Worm (Caenorhabditis elegans) whole organism, L2 larva: ENCODE measurements around the gene R05G6.9.

Source experiments
- C34F6.9 ChIP-seq: fragments of 150-350 bp; optimal IDR thresholded peaks from 2 replicates; lab custom pipeline; 2014; ENCODE audit warnings: missing biosample characterization, missing genetic modification characterization
- F13H6.1 ChIP-seq: sonication (generic microtip); optimal IDR thresholded peaks from 2 replicates; lab custom pipeline; 2016; ENCODE audit warnings: missing genetic modification characterization, missing compliant biosample characterization
- R02D3.7 ChIP-seq: fragments of 150-350 bp; optimal IDR thresholded peaks from 2 replicates; lab custom pipeline; 2014; ENCODE audit warnings: missing biosample characterization, missing genetic modification characterization
- Y55F3AM.14 ChIP-seq: fragments of 200-800 bp; sonication (Bioruptor generic); optimal IDR thresholded peaks from 2 replicates; lab custom pipeline; 2018; ENCODE audit warnings: mild to moderate bottlenecking, missing genetic modification characterization, missing compliant biosample characterization
- ZK546.5 ChIP-seq: sonication (generic microtip); optimal IDR thresholded peaks from 2 replicates; lab custom pipeline; 2017; ENCODE audit warnings: missing biosample characterization, missing genetic modification characterization
- alr-1 ChIP-seq: fragments of 150-350 bp; optimal IDR thresholded peaks from 2 replicates; lab custom pipeline; 2014; ENCODE audit warnings: missing biosample characterization, missing genetic modification characterization
- aly-2 ChIP-seq: fragments of 150-350 bp; optimal IDR thresholded peaks from 2 replicates; lab custom pipeline; 2014; ENCODE audit warnings: missing biosample characterization, missing genetic modification characterization
- ama-1 ChIP-seq: fragments of 150-350 bp; optimal IDR thresholded peaks from 2 replicates; lab custom pipeline; 2018; ENCODE audit warnings: inconsistent platforms
- blmp-1 ChIP-seq: sonication (generic microtip); optimal IDR thresholded peaks from 2 replicates; lab custom pipeline; 2017; ENCODE audit warnings: missing genetic modification characterization, mild to moderate bottlenecking, missing compliant biosample characterization, antibody characterized with exemption, moderate library complexity; ENCODE audit not compliant: insufficient read depth
- ceh-16 ChIP-seq: fragments of 150-350 bp; optimal IDR thresholded peaks from 2 replicates; lab custom pipeline; 2014; ENCODE audit warnings: missing biosample characterization, missing genetic modification characterization
- ceh-82 ChIP-seq: fragments of 150-350 bp; optimal IDR thresholded peaks from 2 replicates; lab custom pipeline; 2014; ENCODE audit warnings: missing biosample characterization, missing genetic modification characterization
- crh-2 ChIP-seq: sonication (generic microtip); optimal IDR thresholded peaks from 2 replicates; lab custom pipeline; 2017; ENCODE audit warnings: missing biosample characterization, missing genetic modification characterization
- dmd-4 ChIP-seq: sonication (generic microtip); optimal IDR thresholded peaks from 2 replicates; lab custom pipeline; 2017; ENCODE audit warnings: missing biosample characterization, missing genetic modification characterization
- egl-27 ChIP-seq: sonication (generic microtip); optimal IDR thresholded peaks from 3 replicates; lab custom pipeline; 2017; ENCODE audit warnings: missing biosample characterization, missing genetic modification reagents, missing genetic modification characterization
- elt-1 ChIP-seq: fragments of 150-350 bp; optimal IDR thresholded peaks from 2 replicates; lab custom pipeline; 2014; ENCODE audit warnings: missing biosample characterization, missing genetic modification characterization
- elt-3 ChIP-seq: sonication (generic microtip); optimal IDR thresholded peaks from 2 replicates; lab custom pipeline; 2017; ENCODE audit warnings: missing biosample characterization, missing genetic modification characterization
- fos-1 ChIP-seq: fragments of 150-350 bp; optimal IDR thresholded peaks from 2 replicates; lab custom pipeline; 2014; ENCODE audit warnings: missing biosample characterization, missing genetic modification characterization
- gmeb-1 ChIP-seq: fragments of 150-350 bp; optimal IDR thresholded peaks from 2 replicates; lab custom pipeline; 2014; ENCODE audit warnings: missing biosample characterization, missing genetic modification characterization
- lin-11 ChIP-seq: fragments of 150-350 bp; sonication (generic microtip); optimal IDR thresholded peaks from 2 replicates; lab custom pipeline; 2014; ENCODE audit warnings: missing biosample characterization, missing genetic modification characterization, inconsistent platforms, mixed read lengths
- lin-13 ChIP-seq: fragments of 150-350 bp; optimal IDR thresholded peaks from 2 replicates; lab custom pipeline; 2014; ENCODE audit warnings: missing biosample characterization, missing genetic modification reagents, missing genetic modification characterization
- lin-39 ChIP-seq: fragments of 150-350 bp; optimal IDR thresholded peaks from 2 replicates; lab custom pipeline; 2014; ENCODE audit warnings: missing biosample characterization, missing genetic modification reagents, missing genetic modification characterization
- lsy-2 ChIP-seq, 2 experiments: fragments of 150-350 bp in 1 of 2; sonication (generic microtip) in 1 of 2; optimal IDR thresholded peaks; 2 replicates each; lab custom pipeline; 2014 to 2017; ENCODE audit warnings: missing biosample characterization in 2 of 2, missing genetic modification characterization in 2 of 2
- mab-5 ChIP-seq: fragments of 150-350 bp; optimal IDR thresholded peaks from 2 replicates; lab custom pipeline; 2014; ENCODE audit warnings: missing biosample characterization, missing genetic modification characterization
- mbf-1 ChIP-seq: sonication (generic microtip); optimal IDR thresholded peaks from 2 replicates; lab custom pipeline; 2017; ENCODE audit warnings: missing biosample characterization, missing genetic modification characterization
- mdl-1 ChIP-seq, 2 experiments: fragments of 150-350 bp in 1 of 2; sonication (generic microtip) in 1 of 2; optimal IDR thresholded peaks; 2 replicates each; lab custom pipeline; 2017; ENCODE audit warnings: missing biosample characterization in 2 of 2, missing genetic modification characterization in 2 of 2
- nhr-10 ChIP-seq: sonication (generic microtip); optimal IDR thresholded peaks from 2 replicates; lab custom pipeline; 2017; ENCODE audit warnings: missing biosample characterization, missing genetic modification characterization
- nhr-11 ChIP-seq: fragments of 150-350 bp; optimal IDR thresholded peaks from 2 replicates; lab custom pipeline; 2014; ENCODE audit warnings: missing biosample characterization, missing genetic modification characterization
- nhr-12 ChIP-seq: fragments of 150-350 bp; optimal IDR thresholded peaks from 2 replicates; lab custom pipeline; 2014; ENCODE audit warnings: missing biosample characterization, missing genetic modification characterization
- nhr-129 ChIP-seq: fragments of 150-350 bp; optimal IDR thresholded peaks from 2 replicates; lab custom pipeline; 2014; ENCODE audit warnings: missing biosample characterization, missing genetic modification characterization
- nhr-21 ChIP-seq: fragments of 150-350 bp; optimal IDR thresholded peaks from 2 replicates; lab custom pipeline; 2014; ENCODE audit warnings: missing biosample characterization, missing genetic modification characterization
- nhr-23 ChIP-seq: fragments of 150-350 bp; optimal IDR thresholded peaks from 2 replicates; lab custom pipeline; 2014; ENCODE audit warnings: missing biosample characterization, missing genetic modification reagents, missing genetic modification characterization
- nhr-237 ChIP-seq: fragments of 150-350 bp; optimal IDR thresholded peaks from 2 replicates; lab custom pipeline; 2014; ENCODE audit warnings: missing biosample characterization, missing genetic modification characterization
- nhr-25 ChIP-seq: fragments of 150-350 bp; sonication (generic microtip); optimal IDR thresholded peaks from 3 replicates; lab custom pipeline; 2014; ENCODE audit warnings: missing biosample characterization, missing genetic modification characterization
- nhr-6 ChIP-seq: fragments of 150-350 bp; optimal IDR thresholded peaks from 2 replicates; lab custom pipeline; 2014; ENCODE audit warnings: missing biosample characterization, missing genetic modification characterization
- nhr-77 ChIP-seq: fragments of 150-350 bp; optimal IDR thresholded peaks from 2 replicates; lab custom pipeline; 2014; ENCODE audit warnings: missing biosample characterization, missing genetic modification characterization
- peb-1 ChIP-seq: fragments of 150-350 bp; optimal IDR thresholded peaks from 2 replicates; lab custom pipeline; 2014; ENCODE audit warnings: missing biosample characterization, missing genetic modification characterization
- sem-4 ChIP-seq: fragments of 150-350 bp; optimal IDR thresholded peaks from 2 replicates; lab custom pipeline; 2014; ENCODE audit warnings: missing biosample characterization, missing genetic modification reagents, missing genetic modification characterization
- skn-1 ChIP-seq: sonication (generic microtip); optimal IDR thresholded peaks from 2 replicates; lab custom pipeline; 2017; ENCODE audit warnings: missing biosample characterization, missing genetic modification characterization
- sma-3 ChIP-seq: sonication (generic microtip); optimal IDR thresholded peaks from 2 replicates; lab custom pipeline; 2016; ENCODE audit warnings: missing genetic modification reagents, missing genetic modification characterization, missing compliant biosample characterization
- sma-9 ChIP-seq, 2 experiments: fragments of 150-350 bp in 1 of 2; sonication (generic microtip) in 1 of 2; optimal IDR thresholded peaks; 2 replicates each; lab custom pipeline; 2014 to 2016; ENCODE audit warnings: missing genetic modification characterization in 2 of 2, mild to moderate bottlenecking in 1 of 2, missing biosample characterization in 1 of 2, missing compliant biosample characterization in 1 of 2, missing genetic modification reagents in 1 of 2, moderate library complexity in 1 of 2
- snpc-4 ChIP-seq: fragments of 150-350 bp; optimal IDR thresholded peaks from 2 replicates; lab custom pipeline; 2014; ENCODE audit warnings: missing biosample characterization, missing genetic modification characterization
- unc-39 ChIP-seq: fragments of 150-350 bp; optimal IDR thresholded peaks from 2 replicates; lab custom pipeline; 2014; ENCODE audit warnings: missing biosample characterization, missing genetic modification characterization
- unc-55 ChIP-seq: fragments of 150-350 bp; sonication (generic microtip); optimal IDR thresholded peaks from 3 replicates; lab custom pipeline; 2014; ENCODE audit warnings: missing biosample characterization, missing genetic modification reagents, missing genetic modification characterization
- unc-62 ChIP-seq: fragments of 150-350 bp; optimal IDR thresholded peaks from 2 replicates; lab custom pipeline; 2014; ENCODE audit warnings: missing biosample characterization, missing genetic modification reagents, missing genetic modification characterization
- zag-1 ChIP-seq: fragments of 150-350 bp; optimal IDR thresholded peaks from 2 replicates; lab custom pipeline; 2014; ENCODE audit warnings: missing biosample characterization, missing genetic modification characterization
- ztf-1 ChIP-seq: fragments of 200-800 bp; sonication (Bioruptor generic); conservative IDR thresholded peaks from 2 replicates; pipeline ENCODE4 v1.3.6; 2022; ENCODE audit warnings: missing genetic modification characterization, missing compliant biosample characterization
- ztf-11 ChIP-seq: sonication (generic microtip); optimal IDR thresholded peaks from 2 replicates; lab custom pipeline; 2017; ENCODE audit warnings: missing biosample characterization, missing genetic modification characterization
- ztf-4 ChIP-seq: fragments of 150-350 bp; optimal IDR thresholded peaks from 2 replicates; lab custom pipeline; 2014; ENCODE audit warnings: missing biosample characterization, missing genetic modification characterization

R05G6.9 gene

ce11 chrIV:7510829-7511228 lies 5.2 kb downstream of the R05G6.9 start:
- TF ChIP-seq unc-55 (GFP tag; lab: Kevin White, UChicago) (no peak), lin-13 (GFP tag; lab: Kevin White, UChicago) (no peak), crh-2 (tag; lab: Kevin White, UChicago) (no peak), C34F6.9 (no peak), zag-1 (tag; lab: Kevin White, UChicago) (no peak), sem-4 (tag; lab: Kevin White, UChicago) (no peak), F13H6.1 (tag; lab: Kevin White, UChicago) (no peak), mab-5 (tag; lab: Kevin White, UChicago) (no peak)

- TF ChIP-seq unc-39 (tag; lab: Kevin White, UChicago) (no peak), lsy-2 (tag; optimal IDR thresholded peaks at IDR 0.05; lab: Kevin White, UChicago) (peak in 1 of 2 experiments; percentile 87)
Observed at ce11 chrIV:7508850-7509249, 7.2 kb downstream of the R05G6.9 start.

- TF ChIP-seq nhr-12 (tag; lab: Kevin White, UChicago) (no peak), unc-39 (tag; lab: Kevin White, UChicago) (no peak), mab-5 (tag; lab: Kevin White, UChicago) (no peak), egl-27 (tag; lab: Kevin White, UChicago) (peak; percentile 42), dmd-4 (tag; lab: Kevin White, UChicago) (no peak), gmeb-1 (tag; lab: Kevin White, UChicago) (peak; percentile 89), lsy-2 (tag; optimal IDR thresholded peaks at IDR 0.05; lab: Kevin White, UChicago) (peak; percentile 49 to 86), F13H6.1 (tag; lab: Kevin White, UChicago) (peak; percentile 81), lin-39 (tag; lab: Kevin White, UChicago) (no peak), ceh-16 (tag; lab: Kevin White, UChicago) (peak; percentile 27), sma-9 (GFP tag; optimal IDR thresholded peaks at IDR 0.05; lab: Kevin White, UChicago) (peak; percentile 59), sma-9 (tag; optimal IDR thresholded peaks at IDR 0.05; lab: Kevin White, UChicago) (no peak), nhr-11 (no peak), lin-13 (GFP tag; lab: Kevin White, UChicago) (peak; percentile 80), nhr-237 (tag; lab: Kevin White, UChicago) (no peak), skn-1 (tag; lab: Kevin White, UChicago) (no peak), crh-2 (tag; lab: Kevin White, UChicago) (peak; percentile 92), mdl-1 (tag; optimal IDR thresholded peaks at IDR 0.05; lab: Kevin White, UChicago) (peak; percentile 16 to 61), sem-4 (tag; lab: Kevin White, UChicago) (peak; percentile 42), C34F6.9 (peak; percentile 77), blmp-1 (tag; lab: Kevin White, UChicago) (peak; percentile 57), Y55F3AM.14 (GFP tag; lab: Kevin White, UChicago) (no peak), ZK546.5 (tag; lab: Kevin White, UChicago) (no peak), mbf-1 (tag; lab: Kevin White, UChicago) (no peak), elt-1 (tag; lab: Kevin White, UChicago) (no peak), elt-3 (tag; lab: Kevin White, UChicago) (no peak), peb-1 (tag; lab: Kevin White, UChicago) (no peak), snpc-4 (tag; lab: Kevin White, UChicago) (peak; percentile 44), nhr-129 (tag; lab: Kevin White, UChicago) (peak; percentile 87), aly-2 (tag; lab: Kevin White, UChicago) (no peak), alr-1 (no peak), nhr-25 (tag; lab: Kevin White, UChicago) (peak; percentile 77), nhr-77 (tag; lab: Kevin White, UChicago) (no peak), unc-62 (GFP tag; lab: Kevin White, UChicago) (no peak), R02D3.7 (no peak), nhr-10 (tag; lab: Kevin White, UChicago) (no peak), nhr-23 (tag; lab: Kevin White, UChicago) (no peak), nhr-6 (tag; lab: Kevin White, UChicago) (peak; percentile 25), ama-1 (lab: Kevin White, UChicago) (peak; percentile 80), nhr-21 (peak; percentile 74), ztf-11 (tag; lab: Kevin White, UChicago) (no peak), zag-1 (tag; lab: Kevin White, UChicago) (peak; percentile 70), ceh-82 (tag; lab: Kevin White, UChicago) (no peak), sma-3 (GFP tag; lab: Kevin White, UChicago) (peak; percentile 86), ztf-1 (GFP tag; lab: Robert Waterston, UW) (no peak), unc-55 (GFP tag; lab: Kevin White, UChicago) (peak; percentile 85), ztf-4 (tag; lab: Kevin White, UChicago) (peak; percentile 51), fos-1 (tag; lab: Kevin White, UChicago) (peak; percentile 88), lin-11 (tag; lab: Kevin White, UChicago) (peak; percentile 57)
Observed at ce11 chrIV:7507841-7508509, 8.1 kb downstream of the R05G6.9 start, which contains the start of the genes vdac-1 and R05G6.5. TSS of gene vdac-1 (minus strand) at chrIV:7507891. TSS of gene R05G6.5 (plus strand) at chrIV:7508367.
